Fruit fly (Drosophila melanogaster) S2 (cell line): ENCODE data around the gene Snx3.

ENCODE experiments used
- CG8478 ChIP-seq: fragments of >200 bp; optimal IDR thresholded peaks from 2 replicates; lab custom pipeline; 2018
- CTCF ChIP-seq, 2 experiments: fragments of >200 bp; optimal IDR thresholded peaks; 2 replicates each; lab custom pipeline; 2018

- no peak for TF ChIP-seq CG8478 (lab: Kevin White, UChicago)
- no peak for TF ChIP-seq CTCF (optimal IDR thresholded peaks at IDR 0.05; lab: Kevin White, UChicago)
These were observed 26.4 kb downstream of the Snx3 start, which contains the start of gene CG6225 for dm6 chr3R:12654253-12654623.
